Worm (Caenorhabditis elegans): Measurements from ENCODE around the gene T01D3.1.

- TF ChIP-seq mxl-1 (tag; optimal IDR thresholded peaks at IDR 0.05) (no peak), repo-1 (tag; optimal IDR thresholded peaks at IDR 0.05) (no peak), Y79H2A.3 (GFP tag; conservative IDR thresholded peaks at IDR 0.05) (no peak), lir-1 (GFP tag; conservative IDR thresholded peaks at IDR 0.05) (no peak), tlf-1 (GFP tag; optimal IDR thresholded peaks at IDR 0.05) (no peak), fkh-3 (tag; optimal IDR thresholded peaks at IDR 0.05) (no peak), egl-18 (GFP tag; IDR thresholded peaks at IDR 0.05) (no peak)
These were observed 9.8 kb upstream of the T01D3.1 start for ce11 chrV:13679859-13680258.

Data from whole organism, young adult.